Worm (Caenorhabditis elegans) whole organism, mixed stage, embryonic: ENCODE results near the gene del-5.

ENCODE experiments used
- M03D4.4 ChIP-seq: sonication (generic microtip); optimal IDR thresholded peaks from 2 replicates; lab custom pipeline; 2017; ENCODE audit warnings: mild to moderate bottlenecking, missing genetic modification characterization, missing compliant biosample characterization
- bed-3 ChIP-seq: fragments of 200-800 bp; sonication (Bioruptor generic); optimal IDR thresholded peaks from 3 replicates; lab custom pipeline; 2018; ENCODE audit warnings: mild to moderate bottlenecking, missing genetic modification characterization, moderate library complexity, missing compliant biosample characterization
- blmp-1 ChIP-seq: fragments of 150-350 bp; optimal IDR thresholded peaks from 2 replicates; lab custom pipeline; 2014; ENCODE audit warnings: missing biosample characterization, missing genetic modification characterization
- ceh-83 ChIP-seq: fragments of 200-800 bp; sonication (Bioruptor generic); optimal IDR thresholded peaks from 2 replicates; lab custom pipeline; 2018; ENCODE audit warnings: mild to moderate bottlenecking, missing genetic modification characterization, missing compliant biosample characterization
- ces-1 ChIP-seq: fragments of 150-350 bp; optimal IDR thresholded peaks from 2 replicates; lab custom pipeline; 2014; ENCODE audit warnings: missing biosample characterization, missing genetic modification reagents, missing genetic modification characterization
- cnd-1 ChIP-seq: fragments of 200-800 bp; sonication (Bioruptor generic); optimal IDR thresholded peaks from 2 replicates; lab custom pipeline; 2018; ENCODE audit warnings: mild to moderate bottlenecking, missing genetic modification characterization, missing compliant biosample characterization
- elt-1 ChIP-seq: sonication (generic microtip); optimal IDR thresholded peaks from 2 replicates; lab custom pipeline; 2017; ENCODE audit warnings: missing genetic modification characterization, mild to moderate bottlenecking, missing compliant biosample characterization, antibody characterized with exemption, moderate library complexity, borderline replicate concordance; ENCODE audit not compliant: insufficient read depth
- ham-2 ChIP-seq: fragments of 200-800 bp; sonication (Bioruptor generic); optimal IDR thresholded peaks from 2 replicates; lab custom pipeline; 2018; ENCODE audit warnings: mild to moderate bottlenecking, missing genetic modification characterization, missing compliant biosample characterization
- hlh-1 ChIP-seq: fragments of 150-350 bp; optimal IDR thresholded peaks from 2 replicates; lab custom pipeline; 2014; ENCODE audit warnings: missing biosample characterization, missing genetic modification reagents, missing genetic modification characterization
- lin-32 ChIP-seq: fragments of 200-800 bp; sonication (Bioruptor generic); optimal IDR thresholded peaks from 2 replicates; lab custom pipeline; 2018; ENCODE audit warnings: mild to moderate bottlenecking, missing genetic modification characterization, missing compliant biosample characterization
- mab-5 ChIP-seq: fragments of 150-350 bp; optimal IDR thresholded peaks from 2 replicates; lab custom pipeline; 2014; ENCODE audit warnings: missing biosample characterization, missing genetic modification characterization
- mls-2 ChIP-seq: sonication (generic microtip); optimal IDR thresholded peaks from 2 replicates; lab custom pipeline; 2016; ENCODE audit warnings: mild to moderate bottlenecking, missing genetic modification characterization, moderate library complexity, missing compliant biosample characterization
- nhr-28 ChIP-seq: fragments of 150-350 bp; optimal IDR thresholded peaks from 2 replicates; lab custom pipeline; 2014; ENCODE audit warnings: missing biosample characterization, missing genetic modification characterization
- nhr-76 ChIP-seq: sonication (generic microtip); optimal IDR thresholded peaks from 2 replicates; lab custom pipeline; 2017; ENCODE audit warnings: missing biosample characterization, missing genetic modification characterization
- pha-4 ChIP-seq: fragments of 150-350 bp; optimal IDR thresholded peaks from 2 replicates; lab custom pipeline; 2018; ENCODE audit warnings: missing biosample characterization, missing genetic modification reagents, missing genetic modification characterization
- sem-2 ChIP-seq: fragments of 200-800 bp; sonication (Bioruptor generic); optimal IDR thresholded peaks from 2 replicates; lab custom pipeline; 2018; ENCODE audit warnings: mild to moderate bottlenecking, missing genetic modification characterization, missing compliant biosample characterization
- tbx-8 ChIP-seq: fragments of 200-800 bp; sonication (Bioruptor generic); optimal IDR thresholded peaks from 2 replicates; lab custom pipeline; 2018; ENCODE audit warnings: mild to moderate bottlenecking, missing genetic modification characterization, moderate library complexity, missing compliant biosample characterization
- unc-120 ChIP-seq: sonication (generic microtip); optimal IDR thresholded peaks from 2 replicates; lab custom pipeline; 2017; ENCODE audit warnings: missing genetic modification characterization, missing compliant biosample characterization; ENCODE audit not compliant: poor library complexity, severe bottlenecking
- unc-39 ChIP-seq: fragments of 150-350 bp; optimal IDR thresholded peaks from 2 replicates; lab custom pipeline; 2014; ENCODE audit warnings: missing biosample characterization, missing genetic modification characterization
- unc-62 ChIP-seq: fragments of 150-350 bp; optimal IDR thresholded peaks from 2 replicates; lab custom pipeline; 2014; ENCODE audit warnings: missing biosample characterization, missing genetic modification reagents, missing genetic modification characterization
- ztf-11 ChIP-seq: fragments of 150-350 bp; optimal IDR thresholded peaks from 2 replicates; lab custom pipeline; 2014; ENCODE audit warnings: missing biosample characterization, missing genetic modification characterization

The del-5 gene

ce11 chrX:10961724-10962123 lies 46.3 kb downstream of the del-5 start:
- TF ChIP-seq ztf-11 (tag; lab: Kevin White, UChicago), result no peak
- no peak for TF ChIP-seq M03D4.4 (tag; lab: Kevin White, UChicago)
- TF ChIP-seq mab-5 (tag; lab: Kevin White, UChicago), result no peak
- no peak for TF ChIP-seq mls-2 (tag; lab: Kevin White, UChicago)
- TF ChIP-seq nhr-28 (tag; lab: Kevin White, UChicago), result no peak
- no peak for TF ChIP-seq bed-3
- no peak for TF ChIP-seq tbx-8 (GFP tag; lab: Kevin White, UChicago)
- TF ChIP-seq unc-120 (tag; lab: Kevin White, UChicago), result no peak
- no peak for TF ChIP-seq hlh-1
- no peak for TF ChIP-seq elt-1 (tag; lab: Kevin White, UChicago)
- TF ChIP-seq ham-2 (GFP tag; lab: Kevin White, UChicago), result no peak
- TF ChIP-seq lin-32 (GFP tag; lab: Kevin White, UChicago), result no peak
- no peak for TF ChIP-seq pha-4 (tag; lab: Kevin White, UChicago)
- TF ChIP-seq, all 35 proteins: peak for 0

ce11 chrX:10959136-10959535 lies 48.8 kb downstream of the del-5 start, which contains the start of gene K09C8.2:
K09C8.2 (plus strand) TSS chrX:10959436.
- TF ChIP-seq pha-4 (tag; lab: Kevin White, UChicago) (no peak), nhr-76 (tag; lab: Kevin White, UChicago) (no peak)

ce11 chrX:10958427-10958826 lies 49.6 kb downstream of the del-5 start, which contains the start of gene nlp-19:
nlp-19 (plus strand) TSS chrX:10958727.
- TF ChIP-seq tbx-8 (GFP tag; lab: Kevin White, UChicago), result no peak
- no peak for TF ChIP-seq mab-5 (tag; lab: Kevin White, UChicago)
- no peak for TF ChIP-seq ceh-83 (GFP tag; lab: Kevin White, UChicago)
- TF ChIP-seq pha-4 (tag; lab: Kevin White, UChicago), result no peak
- TF ChIP-seq nhr-28 (tag; lab: Kevin White, UChicago), result no peak
- no peak for TF ChIP-seq elt-1 (tag; lab: Kevin White, UChicago)
- TF ChIP-seq nhr-76 (tag; lab: Kevin White, UChicago), result no peak
- no peak for TF ChIP-seq lin-32 (GFP tag; lab: Kevin White, UChicago)
- TF ChIP-seq unc-62 (GFP tag; lab: Kevin White, UChicago), result no peak
- TF ChIP-seq ztf-11 (tag; lab: Kevin White, UChicago), result no peak
- TF ChIP-seq, all 35 proteins: peak for 0

ce11 chrX:10956972-10957678 lies 50.9 kb downstream of the del-5 start:
- TF ChIP-seq sem-2 (GFP tag; lab: Kevin White, UChicago) (no peak), cnd-1 (no peak), nhr-76 (tag; lab: Kevin White, UChicago) (no peak), pha-4 (tag; lab: Kevin White, UChicago) (no peak), mls-2 (tag; lab: Kevin White, UChicago) (no peak), unc-120 (tag; lab: Kevin White, UChicago) (no peak), unc-39 (tag; lab: Kevin White, UChicago) (no peak), ces-1 (no peak), blmp-1 (tag; lab: Kevin White, UChicago) (no peak)
- TF ChIP-seq, all 35 proteins: peak for 0
